Worm (Caenorhabditis elegans): ENCODE measurements around the gene F09F7.6.

F09F7.6 gene

ce11 chrIII:5505474-5506022 is 46.4 kb downstream of the F09F7.6 start:
- no peak for TF ChIP-seq aly-1 (tag; optimal IDR thresholded peaks at IDR 0.05)
- no peak for TF ChIP-seq ets-7 (tag; optimal IDR thresholded peaks at IDR 0.05)
- TF ChIP-seq sea-1 (GFP tag; conservative IDR thresholded peaks at IDR 0.05) = no peak
- TF ChIP-seq ceh-13 (GFP tag; optimal IDR thresholded peaks at IDR 0.05) = no peak
- TF ChIP-seq flt-1 (GFP tag; IDR thresholded peaks at IDR 0.05) = no peak
- no peak for TF ChIP-seq F13C5.2 (tag; optimal IDR thresholded peaks at IDR 0.05)
- no peak for TF ChIP-seq ceh-36 (tag; optimal IDR thresholded peaks at IDR 0.05)

- TF ChIP-seq pes-1 (GFP tag; IDR thresholded peaks at IDR 0.05) = no peak
- no peak for TF ChIP-seq scrt-1 (GFP tag; IDR thresholded peaks at IDR 0.05)
- no peak for TF ChIP-seq sea-1 (GFP tag; conservative IDR thresholded peaks at IDR 0.05)
- no peak for TF ChIP-seq hmg-4 (GFP tag; optimal IDR thresholded peaks at IDR 0.05)
Observed at ce11 chrIII:5504725-5505473, 47.0 kb downstream of the F09F7.6 start.

DNA sequence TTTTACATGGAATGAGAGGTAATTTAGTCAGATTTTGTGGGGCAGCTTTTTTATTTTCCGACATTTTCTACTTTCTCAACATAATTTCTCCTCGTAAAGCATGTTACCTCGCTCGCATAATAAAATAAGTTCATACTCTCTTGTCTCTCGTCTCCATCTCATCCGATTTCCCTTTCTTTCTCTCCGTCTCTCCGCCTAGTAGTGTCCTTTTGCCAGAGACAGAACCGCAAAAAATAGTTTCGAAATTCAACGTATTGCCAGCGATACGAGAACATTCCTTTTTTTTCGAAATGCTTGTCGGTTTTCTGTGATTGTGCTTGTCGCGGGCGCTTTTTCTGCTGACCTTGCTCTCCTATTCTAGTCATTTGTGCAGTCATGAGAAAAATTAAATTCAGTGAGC is 47.8 kb downstream of the F09F7.6 start:
- TF ChIP-seq aly-1 (tag; optimal IDR thresholded peaks at IDR 0.05) = no peak
- TF ChIP-seq scrt-1 (GFP tag; IDR thresholded peaks at IDR 0.05) = no peak
- TF ChIP-seq ets-7 (tag; optimal IDR thresholded peaks at IDR 0.05) = no peak
- no peak for TF ChIP-seq pes-1 (GFP tag; IDR thresholded peaks at IDR 0.05)
- TF ChIP-seq ceh-13 (GFP tag; optimal IDR thresholded peaks at IDR 0.05) = no peak
- no peak for TF ChIP-seq B0310.2 (tag; optimal IDR thresholded peaks at IDR 0.05)
- TF ChIP-seq tra-4 (tag; optimal IDR thresholded peaks at IDR 0.05) = no peak
- TF ChIP-seq sea-1 (GFP tag; conservative IDR thresholded peaks at IDR 0.05) = no peak

ce11 chrIII:5503669-5504068 is 48.3 kb downstream of the F09F7.6 start:
- TF ChIP-seq scrt-1 (GFP tag; IDR thresholded peaks at IDR 0.05) (no peak), tbx-37 (GFP tag; conservative IDR thresholded peaks at IDR 0.05) (no peak), hmg-4 (GFP tag; optimal IDR thresholded peaks at IDR 0.05) (no peak), ets-7 (tag; optimal IDR thresholded peaks at IDR 0.05) (no peak)

- TF ChIP-seq F13C5.2 (tag; optimal IDR thresholded peaks at IDR 0.05) (no peak), ceh-13 (GFP tag; optimal IDR thresholded peaks at IDR 0.05) (no peak), tbx-37 (GFP tag; conservative IDR thresholded peaks at IDR 0.05) (no peak), flt-1 (GFP tag; IDR thresholded peaks at IDR 0.05) (no peak), aly-1 (tag; optimal IDR thresholded peaks at IDR 0.05) (no peak), sea-1 (GFP tag; conservative IDR thresholded peaks at IDR 0.05) (no peak), hmbx-1 (tag; optimal IDR thresholded peaks at IDR 0.05) (no peak), hmg-4 (GFP tag; optimal IDR thresholded peaks at IDR 0.05) (no peak), ets-7 (tag; optimal IDR thresholded peaks at IDR 0.05) (no peak), tbx-11 (GFP tag; IDR thresholded peaks at IDR 0.05) (no peak), tra-4 (tag; optimal IDR thresholded peaks at IDR 0.05) (no peak), hnd-1 (tag; optimal IDR thresholded peaks at IDR 0.05) (no peak), ama-1 (optimal IDR thresholded peaks at IDR 0.05) (no peak), ceh-36 (tag; optimal IDR thresholded peaks at IDR 0.05) (no peak), scrt-1 (GFP tag; IDR thresholded peaks at IDR 0.05) (no peak), pes-1 (GFP tag; IDR thresholded peaks at IDR 0.05) (no peak), B0310.2 (tag; optimal IDR thresholded peaks at IDR 0.05) (no peak)
Observed at ce11 chrIII:5502915-5503575, 48.9 kb downstream of the F09F7.6 start.

DNA sequence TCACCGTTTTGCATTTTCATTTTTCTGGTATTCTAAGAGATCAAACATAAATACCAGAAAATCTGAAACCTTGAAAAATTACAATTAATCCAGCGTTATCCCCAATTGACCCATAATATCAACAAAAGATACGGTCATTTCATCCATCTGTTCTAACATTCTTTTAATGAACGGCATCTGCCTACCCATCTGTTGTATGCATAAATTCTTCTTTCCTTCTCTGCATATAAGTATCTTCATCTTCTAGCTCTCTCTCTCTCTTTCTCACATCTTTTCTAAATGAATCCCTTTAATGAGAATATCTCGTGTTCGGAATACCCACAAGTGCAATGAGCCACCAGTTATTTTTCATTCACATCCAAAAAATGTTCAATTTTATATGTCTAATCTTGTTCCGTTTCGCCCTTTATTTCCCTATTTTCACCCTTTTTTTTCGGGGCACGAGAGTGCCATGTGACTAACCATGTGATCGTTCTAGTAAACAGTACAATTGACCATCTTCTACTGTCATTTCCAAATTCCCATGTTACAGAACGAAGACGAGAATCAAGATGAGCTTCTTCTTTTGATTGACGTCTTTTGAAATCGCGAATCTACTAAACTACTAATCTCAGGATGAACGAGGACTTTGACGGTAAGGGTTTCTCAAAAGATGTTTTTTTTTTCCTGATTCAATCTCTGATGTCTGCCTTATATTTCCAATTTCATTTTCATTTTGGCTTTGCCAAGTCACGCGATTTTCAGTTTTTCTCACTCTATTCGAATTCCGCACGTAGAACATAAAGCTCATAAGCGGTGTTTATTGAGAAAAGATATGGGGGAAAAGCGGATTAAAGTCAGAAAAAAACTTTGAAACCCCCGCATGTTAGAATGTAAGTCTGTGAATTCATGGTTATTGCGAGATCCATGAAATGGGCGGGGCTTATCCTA is 50.3 kb downstream of the F09F7.6 start, which contains the start of gene R02F2.1:
Gene R02F2.1, plus strand, starts transcription at position 528 of the 930 bp plus-strand sequence.
- no peak for TF ChIP-seq pes-1 (GFP tag; IDR thresholded peaks at IDR 0.05)
- no peak for TF ChIP-seq scrt-1 (GFP tag; IDR thresholded peaks at IDR 0.05)
- TF ChIP-seq sea-1 (GFP tag; conservative IDR thresholded peaks at IDR 0.05) = no peak
